Worm (Caenorhabditis elegans): ENCODE data around the gene msp-32.

- no peak for TF ChIP-seq madf-3 (GFP tag; IDR thresholded peaks at IDR 0.05)
- TF ChIP-seq dpff-1 (tag; optimal IDR thresholded peaks at IDR 0.05), result no peak
- no peak for TF ChIP-seq unc-130 (GFP tag; optimal IDR thresholded peaks at IDR 0.05)
Measured at ce11 chrII:4885976-4886375, 12.7 kb upstream of the msp-32 start, which contains the start of gene R05F9.7.
